Worm (Caenorhabditis elegans) whole organism, L3 larva: ENCODE results near the gene srx-21.

Experiments used
- R02D3.7 ChIP-seq: fragments of 150-350 bp; optimal IDR thresholded peaks from 2 replicates; lab custom pipeline; 2014; ENCODE audit warnings: missing biosample characterization, missing genetic modification characterization
- ceh-16 ChIP-seq: sonication (generic microtip); optimal IDR thresholded peaks from 2 replicates; lab custom pipeline; 2017; ENCODE audit warnings: missing biosample characterization, missing genetic modification characterization
- ceh-28 ChIP-seq: fragments of 150-350 bp; optimal IDR thresholded peaks from 2 replicates; lab custom pipeline; 2014; ENCODE audit warnings: missing biosample characterization, missing genetic modification reagents, missing genetic modification characterization
- ceh-82 ChIP-seq: fragments of 150-350 bp; optimal IDR thresholded peaks from 2 replicates; lab custom pipeline; 2014; ENCODE audit warnings: missing biosample characterization, missing genetic modification characterization
- ceh-9 ChIP-seq: sonication (generic microtip); optimal IDR thresholded peaks from 2 replicates; lab custom pipeline; 2018; ENCODE audit warnings: missing biosample characterization, missing genetic modification characterization
- daf-12 ChIP-seq: fragments of 150-350 bp; optimal IDR thresholded peaks from 2 replicates; lab custom pipeline; 2014; ENCODE audit warnings: missing biosample characterization, missing genetic modification reagents, missing genetic modification characterization
- egl-5 ChIP-seq: fragments of 150-350 bp; optimal IDR thresholded peaks from 2 replicates; lab custom pipeline; 2017; ENCODE audit warnings: missing biosample characterization, missing genetic modification reagents, missing genetic modification characterization, inconsistent platforms
- elt-1 ChIP-seq: fragments of 150-350 bp; optimal IDR thresholded peaks from 2 replicates; lab custom pipeline; 2014; ENCODE audit warnings: missing biosample characterization, missing genetic modification characterization
- elt-2 ChIP-seq: sonication (generic microtip); optimal IDR thresholded peaks from 2 replicates; lab custom pipeline; 2016; ENCODE audit warnings: missing genetic modification reagents, mild to moderate bottlenecking, missing genetic modification characterization, missing compliant biosample characterization
- elt-3 ChIP-seq, 3 experiments: fragments of 150-350 bp in 1 of 3; sonication (generic microtip) in 2 of 3; optimal IDR thresholded peaks; 2 replicates in 2 of 3; 4 replicates in 1 of 3; lab custom pipeline; 2014 to 2017; ENCODE audit warnings: missing biosample characterization in 3 of 3, missing genetic modification characterization in 3 of 3
- eor-1 ChIP-seq, 2 experiments: fragments of 150-350 bp; optimal IDR thresholded peaks; 2 replicates each; lab custom pipeline; 2014 to 2018; ENCODE audit warnings: missing biosample characterization in 2 of 2, missing genetic modification characterization in 2 of 2
- fkh-10 ChIP-seq: sonication (generic microtip); optimal IDR thresholded peaks from 2 replicates; lab custom pipeline; 2017; ENCODE audit warnings: missing biosample characterization, missing genetic modification reagents, missing genetic modification characterization
- fkh-2 ChIP-seq: fragments of 150-350 bp; optimal IDR thresholded peaks from 2 replicates; lab custom pipeline; 2014; ENCODE audit warnings: missing biosample characterization, missing genetic modification reagents, missing genetic modification characterization
- fos-1 ChIP-seq: fragments of 150-350 bp; optimal IDR thresholded peaks from 2 replicates; lab custom pipeline; 2014; ENCODE audit warnings: missing biosample characterization, missing genetic modification characterization
- hmg-11 ChIP-seq: sonication (generic microtip); optimal IDR thresholded peaks from 2 replicates; lab custom pipeline; 2016; ENCODE audit warnings: missing genetic modification characterization, missing compliant biosample characterization
- jun-1 ChIP-seq: fragments of 150-350 bp; optimal IDR thresholded peaks from 2 replicates; lab custom pipeline; 2014; ENCODE audit warnings: missing biosample characterization, missing genetic modification reagents, missing genetic modification characterization
- lin-15B ChIP-seq: fragments of 150-350 bp; optimal IDR thresholded peaks from 2 replicates; lab custom pipeline; 2014; ENCODE audit warnings: missing biosample characterization, missing genetic modification characterization
- lin-39 ChIP-seq: fragments of 150-350 bp; optimal IDR thresholded peaks from 2 replicates; lab custom pipeline; 2018; ENCODE audit warnings: missing biosample characterization, missing genetic modification reagents, missing genetic modification characterization
- lsy-12 ChIP-seq: sonication (generic microtip); optimal IDR thresholded peaks from 2 replicates; lab custom pipeline; 2016; ENCODE audit warnings: mild to moderate bottlenecking, missing genetic modification characterization, missing compliant biosample characterization
- mdl-1 ChIP-seq: fragments of 150-350 bp; optimal IDR thresholded peaks from 2 replicates; lab custom pipeline; 2014; ENCODE audit warnings: missing biosample characterization, missing genetic modification characterization
- nhr-11 ChIP-seq: fragments of 150-350 bp; optimal IDR thresholded peaks from 2 replicates; lab custom pipeline; 2014; ENCODE audit warnings: missing biosample characterization, missing genetic modification characterization
- nhr-12 ChIP-seq: fragments of 150-350 bp; optimal IDR thresholded peaks from 2 replicates; lab custom pipeline; 2014; ENCODE audit warnings: missing biosample characterization, missing genetic modification characterization
- nhr-237 ChIP-seq: fragments of 150-350 bp; optimal IDR thresholded peaks from 2 replicates; lab custom pipeline; 2014; ENCODE audit warnings: missing biosample characterization, missing genetic modification characterization
- nhr-25 ChIP-seq: sonication (generic microtip); optimal IDR thresholded peaks from 2 replicates; lab custom pipeline; 2017; ENCODE audit warnings: missing biosample characterization, missing genetic modification characterization
- nhr-28 ChIP-seq: fragments of 150-350 bp; optimal IDR thresholded peaks from 2 replicates; lab custom pipeline; 2014; ENCODE audit warnings: missing biosample characterization, missing genetic modification characterization
- nhr-76 ChIP-seq: fragments of 150-350 bp; sonication (generic microtip); optimal IDR thresholded peaks from 5 replicates; lab custom pipeline; 2014; ENCODE audit warnings: missing biosample characterization, missing genetic modification characterization
- nhr-77 ChIP-seq: fragments of 150-350 bp; optimal IDR thresholded peaks from 2 replicates; lab custom pipeline; 2014; ENCODE audit warnings: missing biosample characterization, missing genetic modification characterization
- pha-4 ChIP-seq: fragments of 150-350 bp; optimal IDR thresholded peaks from 2 replicates; lab custom pipeline; 2014; ENCODE audit warnings: missing biosample characterization, missing genetic modification reagents, missing genetic modification characterization
- pqm-1 ChIP-seq: fragments of 150-350 bp; optimal IDR thresholded peaks from 2 replicates; lab custom pipeline; 2017; ENCODE audit warnings: missing biosample characterization, missing genetic modification characterization, inconsistent platforms
- sea-2 ChIP-seq: fragments of 150-350 bp; sonication (generic microtip); optimal IDR thresholded peaks from 4 replicates; lab custom pipeline; 2014; ENCODE audit warnings: missing biosample characterization, missing genetic modification reagents, missing genetic modification characterization
- skn-1 ChIP-seq: fragments of 150-350 bp; optimal IDR thresholded peaks from 2 replicates; lab custom pipeline; 2014; ENCODE audit warnings: missing biosample characterization, missing genetic modification characterization
- tbx-2 ChIP-seq: sonication (generic microtip); optimal IDR thresholded peaks from 2 replicates; lab custom pipeline; 2016; ENCODE audit warnings: mild to moderate bottlenecking, missing genetic modification characterization, missing compliant biosample characterization
- zag-1 ChIP-seq: fragments of 150-350 bp; optimal IDR thresholded peaks from 2 replicates; lab custom pipeline; 2014; ENCODE audit warnings: missing biosample characterization, missing genetic modification characterization
- ztf-11 ChIP-seq: fragments of 150-350 bp; optimal IDR thresholded peaks from 2 replicates; lab custom pipeline; 2014; ENCODE audit warnings: missing biosample characterization, missing genetic modification characterization

The srx-21 gene

ce11 chrV:682031-682430 is 5.2 kb downstream of the srx-21 start, which contains the start of gene srx-23:
srx-23 (plus strand) TSS chrV:682331.
- TF ChIP-seq elt-3 (tag; optimal IDR thresholded peaks at IDR 0.05; lab: Kevin White, UChicago) (no peak), nhr-237 (tag; lab: Kevin White, UChicago) (no peak), ceh-82 (tag; lab: Kevin White, UChicago) (no peak)

- no peak for TF ChIP-seq elt-1
- peak; percentile 44 for TF ChIP-seq pqm-1
- no peak for TF ChIP-seq R02D3.7
- TF ChIP-seq elt-2 (tag; lab: Kevin White, UChicago): peak; percentile 66
- no peak for TF ChIP-seq hmg-11 (tag; lab: Kevin White, UChicago)
Measured at ce11 chrV:683858-684257, 7.0 kb downstream of the srx-21 start, which contains the start of gene F31F4.1. F31F4.1 (plus strand) TSS chrV:684060.

ce11 chrV:687384-687783 is 10.6 kb downstream of the srx-21 start, which contains the start of gene H25P19.1:
H25P19.1 (plus strand) TSS chrV:687684.
- TF ChIP-seq pha-4 (tag; lab: Kevin White, UChicago) (no peak), eor-1 (tag; optimal IDR thresholded peaks at IDR 0.05; lab: Kevin White, UChicago) (no peak), ceh-16 (tag; lab: Kevin White, UChicago) (no peak), fkh-2 (tag; lab: Kevin White, UChicago) (no peak), ceh-28 (tag; lab: Kevin White, UChicago) (no peak), egl-5 (tag; lab: Kevin White, UChicago) (no peak), nhr-25 (tag; lab: Kevin White, UChicago) (no peak), lin-15B (tag; lab: Kevin White, UChicago) (no peak), elt-2 (tag; lab: Kevin White, UChicago) (no peak), zag-1 (tag; lab: Kevin White, UChicago) (no peak), hmg-11 (tag; lab: Kevin White, UChicago) (no peak), tbx-2 (tag; lab: Kevin White, UChicago) (no peak), nhr-77 (no peak), pqm-1 (no peak), nhr-28 (tag; lab: Kevin White, UChicago) (no peak), lsy-12 (tag; lab: Kevin White, UChicago) (no peak)

DNA sequence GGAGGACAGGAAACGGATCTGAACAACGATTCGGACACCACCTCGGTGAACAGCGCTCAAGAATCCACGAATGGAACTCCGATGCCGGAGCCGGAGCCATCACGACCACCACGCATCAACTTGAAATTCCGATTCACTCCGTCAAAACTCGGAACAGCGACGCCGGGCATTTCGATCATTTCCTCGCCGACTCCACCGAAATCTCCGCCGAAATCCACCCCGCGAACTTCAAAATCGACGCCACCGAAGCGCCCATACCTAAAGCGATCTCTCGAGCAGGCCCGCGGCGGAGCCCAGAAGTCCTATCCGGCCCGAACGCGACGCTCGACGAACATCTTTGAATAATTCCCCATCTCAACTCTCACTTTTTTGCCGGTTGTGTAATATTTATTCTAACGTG is 12.7 kb downstream of the srx-21 start:
- TF ChIP-seq nhr-76 (tag; lab: Kevin White, UChicago): no peak
- no peak for TF ChIP-seq elt-1
- no peak for TF ChIP-seq fkh-10 (GFP tag; lab: Kevin White, UChicago)
- TF ChIP-seq sea-2: no peak
- no peak for TF ChIP-seq ceh-9

DNA sequence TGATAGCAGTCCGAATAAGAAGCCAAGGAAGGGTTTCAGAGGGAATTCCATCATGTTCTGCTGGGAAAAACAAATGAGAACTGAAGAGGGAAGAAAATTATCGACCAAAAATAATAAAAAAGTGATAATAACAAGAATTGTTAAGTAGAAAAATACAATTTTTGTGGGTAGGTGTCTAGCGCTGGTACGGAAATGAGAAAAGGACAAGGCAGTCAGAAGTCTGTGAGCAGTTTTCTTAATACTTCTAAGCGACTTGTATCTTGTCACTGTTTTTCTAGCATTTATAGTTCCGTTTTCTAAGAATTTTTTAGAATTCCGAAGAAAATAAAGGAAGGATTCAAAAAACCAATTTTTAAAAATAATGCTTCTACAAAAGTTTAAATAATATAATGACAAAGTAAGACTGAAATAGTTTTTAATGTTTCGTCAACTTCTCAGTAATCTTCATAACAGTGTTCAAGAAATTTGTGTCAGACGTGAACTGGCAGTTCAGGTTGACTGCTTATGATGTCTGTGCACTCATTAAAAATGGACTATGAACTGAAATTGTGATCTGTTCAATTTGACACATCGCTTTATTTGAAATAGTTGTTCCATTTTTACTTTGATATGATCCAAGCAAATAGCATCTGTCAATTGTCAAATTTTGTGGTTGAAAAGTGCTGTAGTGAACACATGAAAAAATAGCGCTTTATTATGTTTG is 16.0 kb downstream of the srx-21 start, which contains the start of gene srx-4:
Gene srx-4, minus strand, starts transcription at position 51 of the 703 bp plus-strand sequence.
- TF ChIP-seq daf-12 (tag; lab: Kevin White, UChicago) (no peak), nhr-12 (tag; lab: Kevin White, UChicago) (no peak), fos-1 (tag; lab: Kevin White, UChicago) (no peak), ztf-11 (tag; lab: Kevin White, UChicago) (no peak), egl-5 (tag; lab: Kevin White, UChicago) (no peak), jun-1 (no peak), lsy-12 (tag; lab: Kevin White, UChicago) (no peak), mdl-1 (no peak), lin-39 (tag; lab: Kevin White, UChicago) (no peak), nhr-77 (no peak), nhr-11 (no peak), tbx-2 (tag; lab: Kevin White, UChicago) (no peak), zag-1 (tag; lab: Kevin White, UChicago) (no peak), hmg-11 (tag; lab: Kevin White, UChicago) (no peak), ceh-28 (tag; lab: Kevin White, UChicago) (no peak), lin-15B (tag; lab: Kevin White, UChicago) (no peak), skn-1 (tag; lab: Kevin White, UChicago) (no peak), eor-1 (tag; optimal IDR thresholded peaks at IDR 0.05; lab: Kevin White, UChicago) (no peak)
